Worm (Caenorhabditis elegans) whole organism, L3 larva: ENCODE results near the gene C15H11.11.

Experiments used
- R02D3.7 ChIP-seq: fragments of 150-350 bp; optimal IDR thresholded peaks from 2 replicates; lab custom pipeline; 2014; ENCODE audit warnings: missing biosample characterization, missing genetic modification characterization
- ZK546.5 ChIP-seq: sonication (generic microtip); optimal IDR thresholded peaks from 2 replicates; lab custom pipeline; 2017; ENCODE audit warnings: missing biosample characterization, missing genetic modification characterization
- ama-1 ChIP-seq: fragments of 150-350 bp; optimal IDR thresholded peaks from 2 replicates; lab custom pipeline; 2018
- daf-12 ChIP-seq: fragments of 150-350 bp; optimal IDR thresholded peaks from 2 replicates; lab custom pipeline; 2014; ENCODE audit warnings: missing biosample characterization, missing genetic modification reagents, missing genetic modification characterization
- elt-1 ChIP-seq: fragments of 150-350 bp; optimal IDR thresholded peaks from 2 replicates; lab custom pipeline; 2014; ENCODE audit warnings: missing biosample characterization, missing genetic modification characterization
- fos-1 ChIP-seq: fragments of 150-350 bp; optimal IDR thresholded peaks from 2 replicates; lab custom pipeline; 2014; ENCODE audit warnings: missing biosample characterization, missing genetic modification characterization
- lin-15B ChIP-seq: fragments of 150-350 bp; optimal IDR thresholded peaks from 2 replicates; lab custom pipeline; 2014; ENCODE audit warnings: missing biosample characterization, missing genetic modification characterization
- nhr-12 ChIP-seq: fragments of 150-350 bp; optimal IDR thresholded peaks from 2 replicates; lab custom pipeline; 2014; ENCODE audit warnings: missing biosample characterization, missing genetic modification characterization
- nhr-28 ChIP-seq: fragments of 150-350 bp; optimal IDR thresholded peaks from 2 replicates; lab custom pipeline; 2014; ENCODE audit warnings: missing biosample characterization, missing genetic modification characterization
- nhr-76 ChIP-seq: fragments of 150-350 bp; sonication (generic microtip); optimal IDR thresholded peaks from 5 replicates; lab custom pipeline; 2014; ENCODE audit warnings: missing biosample characterization, missing genetic modification characterization
- nhr-77 ChIP-seq: fragments of 150-350 bp; optimal IDR thresholded peaks from 2 replicates; lab custom pipeline; 2014; ENCODE audit warnings: missing biosample characterization, missing genetic modification characterization
- snpc-4 ChIP-seq: fragments of 150-350 bp; optimal IDR thresholded peaks from 2 replicates; lab custom pipeline; 2014; ENCODE audit warnings: missing biosample characterization, missing genetic modification characterization
- unc-39 ChIP-seq: sonication (generic microtip); optimal IDR thresholded peaks from 4 replicates; lab custom pipeline; 2017; ENCODE audit warnings: missing biosample characterization, missing genetic modification characterization
- unc-62 ChIP-seq: fragments of 150-350 bp; sonication (generic microtip); optimal IDR thresholded peaks from 4 replicates; lab custom pipeline; 2014; ENCODE audit warnings: missing biosample characterization, missing genetic modification reagents, missing genetic modification characterization

DNA sequence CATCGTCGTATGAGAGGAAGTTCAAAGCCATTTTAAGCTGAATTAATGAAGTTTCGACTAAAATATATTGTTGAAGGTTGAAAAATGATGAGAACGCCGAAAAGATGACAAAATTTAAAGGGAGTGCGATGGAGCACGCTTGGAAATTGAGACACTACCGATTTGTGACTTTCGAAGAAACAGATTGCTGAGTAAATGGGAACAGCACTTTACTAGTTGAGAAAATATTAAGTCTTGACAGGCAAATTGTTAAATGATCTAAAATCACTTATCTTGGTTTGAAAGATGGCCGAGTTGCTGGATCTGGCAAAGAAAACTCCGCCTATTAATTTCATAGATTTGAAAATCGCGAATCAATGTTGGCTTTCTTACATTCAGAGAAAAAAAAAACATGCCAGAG, 8.0 kb downstream of the C15H11.11 start, which contains the start of gene rpoa-12:
- no peak for TF ChIP-seq nhr-77
- no peak for TF ChIP-seq R02D3.7 (tag; lab: Kevin White, UChicago)
- TF ChIP-seq elt-1 (tag; lab: Kevin White, UChicago), result no peak
- no peak for TF ChIP-seq nhr-76 (tag; lab: Kevin White, UChicago)
- peak; percentile 24 for TF ChIP-seq snpc-4 (tag; lab: Kevin White, UChicago)
- TF ChIP-seq fos-1 (tag; lab: Kevin White, UChicago), result no peak
- TF ChIP-seq daf-12, result no peak
- no peak for TF ChIP-seq nhr-28
- TF ChIP-seq lin-15B, result peak; percentile 64
- no peak for TF ChIP-seq unc-39 (tag; lab: Kevin White, UChicago)
- TF ChIP-seq ama-1 (lab: Kevin White, UChicago), result no peak
- no peak for TF ChIP-seq unc-62
- TF ChIP-seq ZK546.5, result no peak
- TF ChIP-seq nhr-12, result no peak
